Worm (Caenorhabditis elegans): Measurements from ENCODE around the gene sri-62.
A peak's percentile ranks its signal among the peaks of the same experiment; 100 is the strongest.

sri-62 gene

DNA sequence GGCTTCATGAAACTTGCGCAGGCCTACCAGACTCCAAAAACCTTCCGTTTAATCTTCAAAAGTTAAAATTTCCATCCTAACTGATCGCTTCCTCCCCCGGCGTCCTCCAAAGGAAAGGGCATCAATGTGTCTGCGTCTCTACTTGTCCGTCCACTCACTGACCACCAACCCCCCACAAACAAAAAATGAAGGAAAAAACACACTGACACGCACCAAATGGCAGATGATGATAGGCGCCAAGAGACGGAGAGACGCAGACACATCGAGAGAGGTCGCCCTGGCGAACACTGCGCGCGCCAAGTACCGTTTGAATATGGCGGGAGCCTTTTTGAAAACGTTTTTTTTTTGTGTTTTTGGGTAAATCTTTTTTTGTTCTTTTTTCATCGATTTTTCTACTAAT is 36.5 kb upstream of the sri-62 start (continued):
- TF ChIP-seq lin-38 (GFP tag; IDR thresholded peaks at IDR 0.05) (no peak; the same call in 1 of the 2 replicates), mep-1 (tag; optimal IDR thresholded peaks at IDR 0.05) (peak; percentile 64), snpc-4 (tag; optimal IDR thresholded peaks at IDR 0.05) (no peak)

DNA sequence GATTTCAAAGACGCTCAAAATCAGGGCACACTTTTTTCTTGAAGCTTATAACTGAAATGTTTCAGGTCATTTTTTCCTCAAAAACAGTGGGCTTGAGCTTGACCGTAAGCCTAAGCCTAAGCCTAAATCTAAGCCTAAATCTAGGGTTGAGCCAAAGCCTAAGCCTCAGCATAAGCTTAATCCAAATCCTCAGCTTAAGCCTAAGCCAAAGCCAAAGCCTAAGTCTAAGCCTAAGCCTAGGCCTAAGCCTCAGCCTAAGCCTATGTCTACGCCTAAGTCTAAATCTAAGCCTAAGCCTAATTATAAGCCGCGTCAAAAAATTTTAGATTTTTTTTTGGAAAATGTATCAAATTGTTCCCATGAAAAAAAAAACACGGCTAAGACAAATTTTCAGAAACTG is 36.0 kb upstream of the sri-62 start:
- TF ChIP-seq dmd-6 (GFP tag; IDR thresholded peaks at IDR 0.05) = no peak
- TF ChIP-seq ceh-82 (tag; optimal IDR thresholded peaks at IDR 0.05) = no peak
- no peak for TF ChIP-seq ceh-28 (tag; optimal IDR thresholded peaks at IDR 0.05)
- TF ChIP-seq zfp-3 (GFP tag; conservative IDR thresholded peaks at IDR 0.05) = no peak
- no peak for TF ChIP-seq snpc-4 (tag; optimal IDR thresholded peaks at IDR 0.05)
- no peak for TF ChIP-seq arid-1 (GFP tag; conservative IDR thresholded peaks at IDR 0.05)
- no peak for TF ChIP-seq ZK337.2 (GFP tag; IDR thresholded peaks at IDR 0.05)
- no peak for TF ChIP-seq mdl-1 (tag; optimal IDR thresholded peaks at IDR 0.05)
- no peak for TF ChIP-seq ceh-62 (tag; optimal IDR thresholded peaks at IDR 0.05)
- no peak for TF ChIP-seq F26F4.8 (GFP tag; conservative IDR thresholded peaks at IDR 0.05)
- no peak for TF ChIP-seq madf-5 (GFP tag; IDR thresholded peaks at IDR 0.05)
- no peak for TF ChIP-seq nhr-76 (tag; optimal IDR thresholded peaks at IDR 0.05)
- TF ChIP-seq lin-13 (GFP tag; optimal IDR thresholded peaks at IDR 0.05) = no peak
- no peak for TF ChIP-seq T20F7.1 (GFP tag; optimal IDR thresholded peaks at IDR 0.05)
- TF ChIP-seq aly-2 (tag; optimal IDR thresholded peaks at IDR 0.05) = no peak

DNA sequence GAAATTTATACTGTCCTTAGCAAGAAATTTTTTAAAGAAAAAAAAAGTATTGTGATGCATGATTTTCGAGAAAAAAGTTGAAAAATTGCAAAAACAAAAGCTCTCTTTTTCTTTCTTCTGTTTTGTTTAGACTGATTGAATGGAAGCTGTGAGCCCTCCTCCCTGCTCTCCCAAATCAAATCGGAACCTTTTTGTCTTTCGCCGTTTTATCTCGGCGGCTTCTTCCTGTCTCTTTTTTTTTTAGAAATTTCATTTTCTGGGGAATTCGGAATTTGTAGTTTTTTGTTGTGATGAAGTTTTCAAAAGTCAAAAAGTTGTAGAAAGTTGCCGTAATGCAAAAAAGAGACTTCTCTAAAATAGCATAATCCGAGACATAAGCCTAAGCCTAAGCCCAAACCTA is 32.4 kb upstream of the sri-62 start:
- TF ChIP-seq skn-1 (tag; optimal IDR thresholded peaks at IDR 0.05) (no peak), ztf-7 (tag; optimal IDR thresholded peaks at IDR 0.05) (no peak), nhr-41 (GFP tag; IDR thresholded peaks at IDR 0.05) (no peak), zip-2 (tag; optimal IDR thresholded peaks at IDR 0.05) (no peak), Y75B8A.6 (GFP tag; IDR thresholded peaks at IDR 0.05) (no peak), zip-11 (GFP tag; IDR thresholded peaks at IDR 0.05) (no peak), dve-1 (tag; optimal IDR thresholded peaks at IDR 0.05; ENCODE audit: insufficient read depth) (no peak), lin-38 (GFP tag; IDR thresholded peaks at IDR 0.05) (no peak), ces-1 (GFP tag; optimal IDR thresholded peaks at IDR 0.05) (peak; percentile 8), dpl-1 (GFP tag; optimal IDR thresholded peaks at IDR 0.05) (no peak), vab-7 (GFP tag; IDR thresholded peaks at IDR 0.05) (no peak), rbr-2 (tag; optimal IDR thresholded peaks at IDR 0.05) (no peak), fkh-10 (GFP tag; optimal IDR thresholded peaks at IDR 0.05) (peak; percentile 6), cey-2 (tag; optimal IDR thresholded peaks at IDR 0.05; ENCODE audit: borderline replicate concordance, insufficient read depth) (no peak), F37D6.2 (tag; optimal IDR thresholded peaks at IDR 0.05) (no peak), pha-4 (GFP tag; IDR thresholded peaks at IDR 0.05) (no peak), pha-4 (tag; optimal IDR thresholded peaks at IDR 0.05) (no peak), unc-62 (GFP tag; optimal IDR thresholded peaks at IDR 0.05 in 1 of 2) (peak in 1 of 2 experiments; percentile 56), unc-62 (tag; optimal IDR thresholded peaks at IDR 0.05) (no peak), Y105C5A.15 (GFP tag; IDR thresholded peaks at IDR 0.05) (no peak), daf-8 (GFP tag; IDR thresholded peaks at IDR 0.05) (no peak)

- TF ChIP-seq tra-1 (GFP tag; IDR thresholded peaks at IDR 0.05) = 0 out of 2 replicates have a peak, but pooled peaks have one; percentile 37
- TF ChIP-seq nhr-28 (tag; optimal IDR thresholded peaks at IDR 0.05) = no peak
- no peak for TF ChIP-seq vab-7 (GFP tag; IDR thresholded peaks at IDR 0.05)
- no peak for TF ChIP-seq nhr-76 (tag; optimal IDR thresholded peaks at IDR 0.05)
These were observed 28.5 kb upstream of the sri-62 start for ce11 chrII:2726774-2727173.

Measured in whole organism, L4 larva.